Worm (Caenorhabditis elegans) whole organism, late embryonic: ENCODE data around the gene K02E11.5.

ENCODE experiments used
- C38D4.7 ChIP-seq: fragments of 200-800 bp; sonication (Bioruptor generic); optimal IDR thresholded peaks from 2 replicates; lab custom pipeline; 2018; ENCODE audit warnings: mild to moderate bottlenecking, missing genetic modification characterization, moderate library complexity, missing compliant biosample characterization
- F13H6.1 ChIP-seq: sonication (generic microtip); optimal IDR thresholded peaks from 2 replicates; lab custom pipeline; 2016; ENCODE audit warnings: missing genetic modification characterization, missing compliant biosample characterization
- ceh-24 ChIP-seq: sonication (generic microtip); optimal IDR thresholded peaks from 2 replicates; lab custom pipeline; 2016; ENCODE audit warnings: mild to moderate bottlenecking, missing genetic modification characterization, missing compliant biosample characterization
- ceh-31 ChIP-seq: sonication (generic microtip); optimal IDR thresholded peaks from 2 replicates; lab custom pipeline; 2016; ENCODE audit warnings: missing genetic modification characterization, missing compliant biosample characterization
- ceh-6 ChIP-seq: fragments of 200-800 bp; sonication (Bioruptor generic); optimal IDR thresholded peaks from 2 replicates; lab custom pipeline; 2018; ENCODE audit warnings: mild to moderate bottlenecking, missing genetic modification characterization, missing compliant biosample characterization
- ceh-9 ChIP-seq: sonication (generic microtip); optimal IDR thresholded peaks from 2 replicates; lab custom pipeline; 2016; ENCODE audit warnings: mild to moderate bottlenecking, missing genetic modification characterization, inconsistent platforms, missing compliant biosample characterization
- che-1 ChIP-seq: sonication (generic microtip); optimal IDR thresholded peaks from 2 replicates; lab custom pipeline; 2016; ENCODE audit warnings: mild to moderate bottlenecking, missing genetic modification characterization, missing compliant biosample characterization
- elt-2 ChIP-seq: sonication (generic microtip); optimal IDR thresholded peaks from 2 replicates; lab custom pipeline; 2016; ENCODE audit warnings: missing genetic modification reagents, missing genetic modification characterization, missing compliant biosample characterization
- hlh-30 ChIP-seq: sonication (generic microtip); optimal IDR thresholded peaks from 2 replicates; lab custom pipeline; 2017; ENCODE audit warnings: antibody characterized with exemption, missing genetic modification characterization, missing compliant biosample characterization; ENCODE audit not compliant: insufficient read depth
- nhr-232 ChIP-seq: sonication (generic microtip); optimal IDR thresholded peaks from 2 replicates; lab custom pipeline; 2016; ENCODE audit warnings: missing genetic modification characterization, missing compliant biosample characterization
- odd-2 ChIP-seq: sonication (generic microtip); optimal IDR thresholded peaks from 2 replicates; lab custom pipeline; 2017; ENCODE audit warnings: antibody characterized with exemption, mild to moderate bottlenecking, missing genetic modification characterization, missing compliant biosample characterization
- pax-1 ChIP-seq: fragments of 150-350 bp; optimal IDR thresholded peaks from 2 replicates; lab custom pipeline; 2014; ENCODE audit warnings: missing biosample characterization, missing genetic modification characterization
- pha-2 ChIP-seq: sonication (generic microtip); optimal IDR thresholded peaks from 2 replicates; lab custom pipeline; 2017; ENCODE audit warnings: mild to moderate bottlenecking, missing genetic modification characterization, missing compliant biosample characterization
- pha-4 ChIP-seq: fragments of 150-350 bp; optimal IDR thresholded peaks from 2 replicates; lab custom pipeline; 2018; ENCODE audit warnings: missing biosample characterization, missing genetic modification reagents, missing genetic modification characterization
- ref-2 ChIP-seq: sonication (generic microtip); optimal IDR thresholded peaks from 2 replicates; lab custom pipeline; 2016; ENCODE audit warnings: missing genetic modification characterization, missing compliant biosample characterization
- sdc-2 ChIP-seq: sonication (generic microtip); optimal IDR thresholded peaks from 2 replicates; lab custom pipeline; 2016; ENCODE audit warnings: missing genotype, missing genetic modification characterization, missing compliant biosample characterization
- tbx-2 ChIP-seq: sonication (generic microtip); optimal IDR thresholded peaks from 2 replicates; lab custom pipeline; 2016; ENCODE audit warnings: missing genetic modification characterization, missing compliant biosample characterization
- tbx-7 ChIP-seq: sonication (generic microtip); optimal IDR thresholded peaks from 2 replicates; lab custom pipeline; 2016; ENCODE audit warnings: missing genotype, missing genetic modification characterization, missing compliant biosample characterization
- unc-42 ChIP-seq: sonication (generic microtip); optimal IDR thresholded peaks from 2 replicates; lab custom pipeline; 2016; ENCODE audit warnings: missing genotype, missing genetic modification characterization, missing compliant biosample characterization
- zip-5 ChIP-seq: sonication (generic microtip); optimal IDR thresholded peaks from 2 replicates; lab custom pipeline; 2016; ENCODE audit warnings: missing genetic modification characterization, missing compliant biosample characterization

K02E11.5 gene

ce11 chrV:14299569-14300064 lies 47.5 kb downstream of the K02E11.5 start, which contains the start of the genes spig-3 and F14D7.12:
TSS of gene spig-3 (minus strand) at chrV:14299669.
TSS of gene F14D7.12 (plus strand) at chrV:14300014.
- TF ChIP-seq F13H6.1 (tag; lab: Kevin White, UChicago): no peak
- no peak for TF ChIP-seq ceh-31 (tag; lab: Kevin White, UChicago)
- no peak for TF ChIP-seq C38D4.7 (GFP tag; lab: Kevin White, UChicago)
- no peak for TF ChIP-seq ref-2 (tag; lab: Kevin White, UChicago)
- TF ChIP-seq sdc-2 (tag; lab: Kevin White, UChicago): no peak
- TF ChIP-seq hlh-30: no peak
- TF ChIP-seq unc-42 (tag; lab: Kevin White, UChicago): no peak
- no peak for TF ChIP-seq zip-5 (tag; lab: Kevin White, UChicago)
- TF ChIP-seq ceh-6 (GFP tag; lab: Kevin White, UChicago): no peak
- no peak for TF ChIP-seq tbx-7 (tag; lab: Kevin White, UChicago)
- TF ChIP-seq pax-1 (tag; lab: Kevin White, UChicago): no peak
- TF ChIP-seq ceh-24 (tag; lab: Kevin White, UChicago): no peak
- no peak for TF ChIP-seq che-1 (tag; lab: Kevin White, UChicago)
- no peak for TF ChIP-seq ceh-9 (tag; lab: Kevin White, UChicago)
- TF ChIP-seq pha-4: no peak
- no peak for TF ChIP-seq pha-2 (tag; lab: Kevin White, UChicago)
- TF ChIP-seq nhr-232 (tag; lab: Kevin White, UChicago): no peak
- no peak for TF ChIP-seq odd-2 (tag; lab: Kevin White, UChicago)

ce11 chrV:14301076-14301475 lies 49.0 kb downstream of the K02E11.5 start, which contains the start of gene F14D7.6:
TSS of gene F14D7.6 (plus strand) at chrV:14301413.
- TF ChIP-seq tbx-2 (tag; lab: Kevin White, UChicago) (no peak), elt-2 (tag; lab: Kevin White, UChicago) (peak; percentile 21)
- TF ChIP-seq, all 69 proteins: peak for 1
